Fruit fly (Drosophila melanogaster): ENCODE measurements around the gene bdwf.

The bdwf gene

DNA sequence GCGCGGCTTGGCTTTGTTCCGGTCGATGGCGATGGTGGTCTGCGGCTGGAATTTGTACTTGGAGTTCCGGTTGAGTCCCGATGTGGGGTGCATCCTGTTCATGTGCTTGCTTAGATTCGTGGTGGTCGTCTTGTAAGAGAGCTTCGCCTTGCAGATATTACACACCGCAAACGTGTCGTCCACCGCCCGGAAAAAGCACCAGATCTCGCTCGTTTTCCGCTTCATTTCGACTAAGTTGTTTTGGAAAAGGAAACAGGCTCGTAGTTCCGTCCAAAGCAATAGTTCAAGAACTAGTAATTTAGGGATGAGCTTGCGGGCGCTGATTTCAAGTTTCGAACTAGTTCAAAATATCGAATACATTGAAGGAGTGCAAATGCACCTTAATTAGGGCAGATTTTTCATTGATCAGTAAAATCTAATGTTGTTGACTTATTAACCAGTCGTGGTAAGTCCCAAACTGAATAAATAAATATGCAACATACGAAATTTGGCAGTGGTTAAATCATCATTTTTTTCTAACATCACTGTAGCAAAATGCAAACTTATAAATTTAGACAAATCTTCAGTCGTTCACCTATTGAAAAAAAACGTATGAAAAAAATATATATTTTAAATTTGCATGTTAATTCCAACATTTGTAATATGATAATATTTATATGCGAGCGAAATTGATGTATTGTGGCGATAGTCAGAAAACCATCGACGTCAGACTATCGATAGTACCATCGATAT lies at the start of gene bdwf, which contains the start of gene Patr-1:
Gene bdwf, minus strand, starts transcription at position 299 of the 732 bp plus-strand sequence.
Gene Patr-1, plus strand, starts transcription at position 727 of the 732 bp plus-strand sequence.
- TF ChIP-seq Dll (optimal IDR thresholded peaks at IDR 0.05) (no peak), usp (GFP tag; optimal IDR thresholded peaks at IDR 0.05) (no peak), CG8478 (optimal IDR thresholded peaks at IDR 0.05) (no peak), pan (optimal IDR thresholded peaks at IDR 0.05) (no peak), psq (optimal IDR thresholded peaks at IDR 0.05) (no peak), EcR (GFP tag; optimal IDR thresholded peaks at IDR 0.05) (no peak)

DNA sequence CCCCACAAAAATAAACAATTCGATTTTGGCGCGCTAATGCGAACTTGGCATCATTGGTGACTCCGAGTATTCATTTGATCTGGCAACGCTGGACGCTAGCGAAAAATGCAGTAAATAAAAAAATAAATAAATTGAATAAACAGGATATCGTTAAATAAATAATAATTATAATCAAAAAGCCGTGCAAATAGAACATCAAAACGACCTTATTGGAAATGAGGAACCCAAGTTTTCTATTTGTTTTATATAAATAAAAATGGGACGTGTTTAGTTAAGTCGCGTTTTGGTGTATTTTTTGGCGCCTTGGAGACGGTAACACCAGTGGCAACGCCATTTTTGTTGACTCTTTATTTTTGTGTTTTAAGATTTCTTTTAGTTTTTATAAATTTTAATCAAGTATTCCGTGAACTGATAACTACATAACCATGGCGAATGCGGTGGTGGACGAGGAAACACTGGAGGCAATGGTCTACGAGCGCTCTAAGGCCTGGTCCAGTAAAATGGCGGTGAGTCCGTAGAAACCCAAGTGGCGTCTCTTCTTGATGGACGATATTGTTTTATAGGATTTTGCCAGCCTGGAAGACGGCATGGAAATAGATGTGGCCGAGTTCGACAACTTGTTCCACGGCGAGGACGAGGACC lies 45.2 kb upstream of the bdwf start, which contains the start of gene cal1:
Gene cal1, plus strand, starts transcription at position 304 of the 642 bp plus-strand sequence.
- TF ChIP-seq pan (optimal IDR thresholded peaks at IDR 0.05) (no peak), CG8478 (optimal IDR thresholded peaks at IDR 0.05) (no peak), psq (optimal IDR thresholded peaks at IDR 0.05) (no peak), EcR (GFP tag; optimal IDR thresholded peaks at IDR 0.05) (no peak), Dll (optimal IDR thresholded peaks at IDR 0.05) (no peak), usp (GFP tag; optimal IDR thresholded peaks at IDR 0.05) (no peak)

DNA sequence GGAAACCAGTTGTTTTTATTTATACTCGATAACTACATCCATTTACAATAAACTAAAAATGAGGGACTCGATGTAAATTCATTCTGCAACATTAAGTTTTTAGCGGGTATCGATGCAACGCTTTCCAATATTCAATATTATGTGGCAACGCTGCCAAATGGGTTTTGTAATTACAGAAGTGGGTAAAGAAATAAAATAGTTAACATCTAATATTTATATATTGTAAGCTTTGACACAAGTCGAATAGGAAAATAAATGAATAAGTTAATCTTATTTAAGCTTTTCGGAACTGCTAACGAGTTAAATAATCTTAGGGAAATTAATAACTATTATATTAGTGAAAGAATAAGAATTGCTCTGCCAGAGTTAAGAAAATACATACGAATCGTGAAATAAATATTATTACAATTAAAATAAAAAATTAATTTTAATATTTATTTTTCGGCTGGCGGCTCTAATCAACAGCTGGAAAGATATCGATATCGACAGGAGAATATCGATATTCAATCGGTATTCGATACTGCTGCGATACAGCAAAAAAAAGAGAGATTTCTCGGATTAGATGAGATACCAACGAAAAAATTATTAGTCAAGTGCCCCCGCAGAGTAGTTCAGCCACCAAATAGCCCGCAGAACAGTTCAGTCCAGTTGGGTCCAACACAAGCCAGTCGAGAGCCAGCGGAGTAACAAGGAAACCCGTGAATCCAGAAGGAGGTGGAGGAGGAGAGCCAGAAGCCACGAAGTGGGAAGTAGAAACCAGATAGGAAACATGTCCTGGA lies 42.3 kb upstream of the bdwf start, which contains the start of gene GckIII:
Gene GckIII, plus strand, starts transcription at position 485 of the 779 bp plus-strand sequence.
- TF ChIP-seq EcR (GFP tag; optimal IDR thresholded peaks at IDR 0.05) (no peak), pan (optimal IDR thresholded peaks at IDR 0.05) (no peak), Dll (optimal IDR thresholded peaks at IDR 0.05) (no peak), CG8478 (optimal IDR thresholded peaks at IDR 0.05) (no peak), usp (GFP tag; optimal IDR thresholded peaks at IDR 0.05) (no peak), psq (optimal IDR thresholded peaks at IDR 0.05) (no peak)

DNA sequence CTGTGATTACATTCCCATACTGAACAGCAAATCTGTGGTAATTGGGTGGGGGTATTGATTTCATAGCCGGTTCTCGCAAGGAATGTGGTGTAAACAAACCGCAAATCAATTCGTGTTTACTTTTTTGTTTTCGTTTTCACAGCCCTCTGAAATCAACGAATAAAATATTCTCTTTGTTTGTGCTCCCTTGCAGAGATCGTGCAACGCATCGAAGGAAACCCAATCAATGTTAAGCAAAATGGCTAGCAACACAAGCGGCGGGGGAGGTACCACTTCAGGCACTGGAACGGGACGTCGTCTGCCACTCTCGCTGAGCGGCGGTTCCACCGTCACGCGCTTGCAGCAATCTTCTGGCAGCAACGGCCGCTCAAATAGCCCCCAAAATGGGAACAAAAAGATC lies 39.5 kb upstream of the bdwf start:
- no peak for TF ChIP-seq CG8478 (optimal IDR thresholded peaks at IDR 0.05)
- TF ChIP-seq usp (GFP tag; optimal IDR thresholded peaks at IDR 0.05), result no peak
- TF ChIP-seq EcR (GFP tag; optimal IDR thresholded peaks at IDR 0.05), result no peak
- no peak for TF ChIP-seq pan (optimal IDR thresholded peaks at IDR 0.05)
- TF ChIP-seq Dll (optimal IDR thresholded peaks at IDR 0.05), result no peak
- TF ChIP-seq psq (optimal IDR thresholded peaks at IDR 0.05), result no peak

DNA sequence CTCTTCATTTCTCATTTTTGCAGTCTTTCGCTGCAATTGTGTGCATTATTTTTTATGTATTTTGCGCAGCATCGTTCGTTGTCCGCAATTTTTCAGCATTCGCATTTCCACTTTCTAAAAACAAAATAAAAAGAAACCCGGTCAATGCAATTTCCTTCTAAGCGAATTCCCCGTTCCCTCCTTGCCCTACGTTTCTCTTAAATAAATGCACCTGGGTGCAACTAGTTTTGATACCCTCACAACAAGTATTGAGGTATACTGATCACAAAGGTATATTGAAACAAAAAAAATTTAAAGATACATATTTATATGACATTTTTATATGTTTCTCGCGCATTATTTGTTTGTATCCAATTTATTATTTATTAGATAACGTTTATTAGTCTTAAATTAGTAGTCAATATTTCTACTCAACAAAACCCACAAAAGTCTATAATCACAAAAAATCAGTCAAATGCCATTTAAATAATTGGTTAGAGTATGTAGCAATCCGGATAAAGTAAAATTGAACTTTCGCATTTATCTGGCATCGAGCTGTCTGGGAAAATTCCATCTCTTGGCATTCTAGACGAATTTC lies 38.5 kb upstream of the bdwf start:
- no peak for TF ChIP-seq CG8478 (optimal IDR thresholded peaks at IDR 0.05)
- TF ChIP-seq usp (GFP tag; optimal IDR thresholded peaks at IDR 0.05), result no peak
- TF ChIP-seq EcR (GFP tag; optimal IDR thresholded peaks at IDR 0.05), result no peak
- TF ChIP-seq pan (optimal IDR thresholded peaks at IDR 0.05), result no peak
- no peak for TF ChIP-seq psq (optimal IDR thresholded peaks at IDR 0.05)
- TF ChIP-seq Dll (optimal IDR thresholded peaks at IDR 0.05), result no peak

DNA sequence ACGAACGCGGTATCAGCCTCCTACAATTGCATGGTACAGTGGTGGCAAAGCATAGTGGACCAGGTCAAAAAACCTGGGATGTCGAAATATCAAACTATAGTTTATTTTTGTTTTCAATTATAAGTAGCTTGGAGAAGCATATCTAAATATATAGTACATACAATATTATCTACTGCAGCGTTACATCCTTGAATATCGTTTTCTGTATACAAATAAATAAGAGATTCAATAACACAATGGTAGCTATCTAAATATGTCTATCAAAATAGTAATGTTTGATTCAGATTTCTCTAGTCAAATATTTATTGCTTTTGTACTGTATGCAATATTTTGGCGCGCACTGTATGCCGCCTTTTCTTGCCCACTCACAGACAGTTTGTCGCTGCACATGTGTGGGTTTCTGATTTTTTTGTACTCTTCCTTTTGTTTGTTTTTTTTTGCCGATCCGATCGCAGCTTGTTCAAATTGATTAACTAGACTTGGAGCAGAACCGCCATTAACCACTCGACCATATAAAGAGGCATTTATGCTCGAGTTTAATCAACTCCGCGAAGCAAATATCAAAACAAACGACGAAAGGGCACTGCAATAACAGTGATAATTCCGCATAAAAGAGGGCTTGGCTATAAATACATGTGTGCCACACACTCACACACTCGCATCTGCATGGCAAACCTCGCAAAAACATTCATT lies 37.9 kb upstream of the bdwf start:
- TF ChIP-seq pan (optimal IDR thresholded peaks at IDR 0.05), result no peak
- TF ChIP-seq usp (GFP tag; optimal IDR thresholded peaks at IDR 0.05), result no peak
- TF ChIP-seq psq (optimal IDR thresholded peaks at IDR 0.05), result no peak
- no peak for TF ChIP-seq Dll (optimal IDR thresholded peaks at IDR 0.05)
- TF ChIP-seq EcR (GFP tag; optimal IDR thresholded peaks at IDR 0.05), result no peak
- TF ChIP-seq CG8478 (optimal IDR thresholded peaks at IDR 0.05), result no peak

DNA sequence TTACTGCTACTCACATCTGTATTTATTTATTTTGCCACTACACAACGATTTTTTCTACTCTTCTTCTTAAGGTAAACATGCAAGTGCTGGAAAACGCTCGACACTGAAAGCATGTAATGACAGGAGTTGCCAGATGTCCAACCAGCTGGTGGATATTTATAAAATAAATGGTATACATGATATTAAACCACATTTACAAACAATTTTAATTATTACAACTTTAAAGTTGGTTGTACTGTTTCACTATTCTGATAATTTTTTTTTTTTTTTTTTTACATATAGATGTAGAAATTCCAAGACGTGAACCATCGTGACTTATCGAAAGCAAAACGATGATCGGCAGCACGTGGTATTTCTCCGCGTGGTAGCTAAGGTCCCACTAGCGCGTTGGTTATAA lies 36.9 kb upstream of the bdwf start, which contains the start of the genes Keap1 and kuk:
Gene Keap1, minus strand, starts transcription at position 87 of the 397 bp plus-strand sequence.
Gene kuk, plus strand, starts transcription at position 386 of the 397 bp plus-strand sequence.
- TF ChIP-seq pan (optimal IDR thresholded peaks at IDR 0.05) (no peak), psq (optimal IDR thresholded peaks at IDR 0.05) (no peak), EcR (GFP tag; optimal IDR thresholded peaks at IDR 0.05) (no peak), Dll (optimal IDR thresholded peaks at IDR 0.05) (no peak)

DNA sequence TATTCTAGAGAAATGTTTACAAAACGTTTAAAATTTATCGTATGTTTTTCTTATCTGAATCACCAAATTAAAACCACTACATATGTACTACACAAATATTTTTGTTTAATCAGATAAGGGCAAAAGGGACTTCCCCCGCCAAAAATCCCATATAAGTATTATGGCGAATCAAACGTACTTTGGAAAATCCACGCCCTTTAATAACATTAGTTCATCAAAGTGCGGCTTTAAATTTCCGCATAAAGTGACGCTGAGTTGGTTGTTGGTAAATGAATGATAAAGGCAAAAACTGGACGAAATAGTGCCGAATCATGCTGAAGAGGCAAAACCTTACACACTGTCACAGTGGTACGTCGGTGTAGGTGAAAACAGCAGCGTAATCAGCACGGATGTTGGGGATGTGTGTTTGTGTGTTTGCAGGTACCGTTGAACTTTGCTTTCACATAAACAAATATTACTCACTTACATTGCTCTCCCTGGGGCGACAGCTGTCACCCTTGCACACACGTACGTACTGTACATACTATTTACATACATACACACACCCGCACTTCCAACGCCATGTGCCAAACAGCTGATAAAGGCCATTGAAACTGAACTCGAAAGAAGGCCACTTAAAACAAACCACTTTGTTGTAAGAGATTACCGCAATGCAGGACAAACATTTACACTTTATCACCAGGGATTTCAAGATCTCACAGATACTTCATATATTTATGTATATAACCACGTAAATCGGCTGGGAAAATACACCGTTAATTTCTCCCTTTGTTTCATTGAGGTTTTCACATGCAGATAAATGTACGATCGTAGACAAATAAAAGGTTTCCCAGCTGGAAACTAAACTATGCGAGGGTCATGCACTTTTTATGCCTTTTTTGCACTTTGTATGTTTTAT lies 36.3 kb upstream of the bdwf start:
- no peak for TF ChIP-seq CG8478 (optimal IDR thresholded peaks at IDR 0.05)
- no peak for TF ChIP-seq Dll (optimal IDR thresholded peaks at IDR 0.05)
- TF ChIP-seq pan (optimal IDR thresholded peaks at IDR 0.05), result no peak
- no peak for TF ChIP-seq usp (GFP tag; optimal IDR thresholded peaks at IDR 0.05)
- TF ChIP-seq psq (optimal IDR thresholded peaks at IDR 0.05), result no peak
- TF ChIP-seq EcR (GFP tag; optimal IDR thresholded peaks at IDR 0.05), result no peak

DNA sequence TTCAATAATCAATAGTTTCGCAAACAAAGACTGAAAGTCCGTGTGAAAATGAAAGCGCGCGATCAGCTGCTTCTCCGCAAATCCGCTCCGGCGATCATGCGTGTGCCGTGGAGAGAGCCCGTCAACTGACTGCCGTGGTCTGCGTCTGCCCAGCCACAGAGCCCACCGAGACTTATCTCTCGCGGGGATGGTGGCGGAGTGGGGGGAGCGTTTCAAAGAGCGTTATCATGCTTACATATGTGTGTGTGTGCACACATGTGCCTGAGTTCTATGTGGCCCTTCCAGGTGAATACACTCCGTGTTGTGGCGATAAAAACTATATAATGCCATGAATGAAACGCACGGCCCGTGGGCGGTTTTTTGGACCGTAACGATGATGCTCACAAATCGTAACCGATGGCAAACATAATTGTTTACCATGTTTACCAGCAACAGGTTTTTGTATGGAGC lies 35.1 kb upstream of the bdwf start:
- TF ChIP-seq EcR (GFP tag; optimal IDR thresholded peaks at IDR 0.05) (peak in 1 of 2 experiments; percentile 33), Dll (optimal IDR thresholded peaks at IDR 0.05) (no peak), pan (optimal IDR thresholded peaks at IDR 0.05) (no peak)

DNA sequence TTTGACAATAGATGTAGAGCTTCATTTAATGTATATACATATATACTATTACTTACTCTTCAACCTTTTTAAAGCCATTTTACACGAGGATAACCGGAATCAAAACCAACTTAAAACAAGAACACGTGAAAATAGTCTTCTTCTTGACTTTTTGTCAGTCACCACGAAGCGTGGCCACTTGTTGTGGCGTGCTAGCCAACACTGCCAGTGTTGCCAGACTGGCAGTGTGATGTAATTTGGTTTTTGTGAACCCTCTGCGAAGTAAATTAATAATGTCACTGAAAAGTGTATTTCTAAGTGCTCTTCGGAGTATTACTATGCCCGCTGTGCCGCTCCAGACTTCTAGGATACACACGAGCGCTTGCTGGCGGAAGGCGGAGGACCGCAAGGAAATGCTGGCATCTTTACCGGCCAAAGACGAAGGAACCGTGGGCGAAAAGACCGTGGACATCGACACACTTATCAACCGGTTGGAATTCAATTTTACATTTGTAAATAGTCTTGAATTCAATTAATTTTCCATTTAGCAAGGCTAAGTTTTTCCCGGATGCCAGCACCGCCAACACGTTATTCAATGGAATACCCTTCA lies 29.7 kb upstream of the bdwf start, which contains the start of the genes Ns1 and mRpS11:
Gene Ns1, minus strand, starts transcription at position 150 of the 589 bp plus-strand sequence.
Gene mRpS11, plus strand, starts transcription at position 207 of the 589 bp plus-strand sequence.
- TF ChIP-seq Dll (optimal IDR thresholded peaks at IDR 0.05) (no peak), CG8478 (optimal IDR thresholded peaks at IDR 0.05) (no peak), pan (optimal IDR thresholded peaks at IDR 0.05) (no peak), psq (optimal IDR thresholded peaks at IDR 0.05) (no peak), usp (GFP tag; optimal IDR thresholded peaks at IDR 0.05) (no peak), EcR (GFP tag; optimal IDR thresholded peaks at IDR 0.05) (no peak)

Measured in whole organism.